Fruit fly (Drosophila melanogaster) whole organism, prepupa: ENCODE results near the gene ghi.

Experiments
- Blimp-1 ChIP-seq: fragments of 200-800 bp; sonication (Bioruptor generic); optimal IDR thresholded peaks from 3 replicates; lab custom pipeline; 2017; ENCODE audit warnings: missing biosample characterization, missing genetic modification characterization, mild to moderate bottlenecking, moderate library complexity, missing genetic modification reagents
- Eip75B ChIP-seq: fragments of 200-800 bp; sonication (Bioruptor generic); optimal IDR thresholded peaks from 3 replicates; lab custom pipeline; 2016; ENCODE audit warnings: missing biosample characterization, missing genetic modification characterization
- cyc ChIP-seq: fragments of 200-800 bp; sonication (Bioruptor generic); optimal IDR thresholded peaks from 3 replicates; lab custom pipeline; 2016; ENCODE audit warnings: missing biosample characterization, missing genetic modification characterization
- svp ChIP-seq: fragments of 200-800 bp; sonication (Bioruptor generic); peaks from one replicate; lab custom pipeline; 2016; ENCODE audit warnings: missing biosample characterization, missing genetic modification characterization

DNA sequence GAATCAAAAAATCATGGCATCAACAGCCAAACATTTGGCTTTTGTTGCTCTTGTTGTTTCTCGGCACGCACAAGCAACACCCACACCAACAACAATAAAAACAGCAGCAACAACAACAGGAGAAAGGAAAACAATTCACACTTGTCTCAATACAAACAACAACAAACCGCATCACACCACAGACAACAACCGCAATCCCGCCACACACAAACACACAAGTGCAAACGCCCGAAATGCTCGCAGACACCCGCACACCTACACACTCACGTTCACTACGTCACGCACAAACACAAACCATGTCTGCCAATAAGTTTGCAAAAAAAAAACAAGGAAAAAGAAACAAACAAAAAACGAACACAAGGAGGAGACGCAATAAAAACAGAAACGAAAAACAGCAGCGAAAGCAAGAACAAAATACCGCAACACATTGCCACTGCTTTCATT is 16.1 kb downstream of the ghi start:
- TF ChIP-seq cyc (GFP tag; lab: Kevin White, UChicago) = no peak
- no peak for TF ChIP-seq svp (GFP tag; lab: Kevin White, UChicago)
- TF ChIP-seq Blimp-1 (GFP tag; lab: Kevin White, UChicago) = no peak
- TF ChIP-seq Eip75B (GFP tag; lab: Kevin White, UChicago) = no peak
